Worm (Caenorhabditis elegans): ENCODE results near the gene ulp-1.

ce11 chrIII:5169699-5170098, at the start of gene ulp-1:
- TF ChIP-seq him-1 (tag; optimal IDR thresholded peaks at IDR 0.05) (no peak), W03F9.2 (tag; optimal IDR thresholded peaks at IDR 0.05) (no peak), dao-5 (tag; optimal IDR thresholded peaks at IDR 0.05) (no peak)

Data from whole organism, L4/young adult.